Worm (Caenorhabditis elegans) whole organism, L2 larva: Measurements from ENCODE around the gene kin-18.

ENCODE experiments used
- R02D3.7 ChIP-seq: fragments of 150-350 bp; optimal IDR thresholded peaks from 2 replicates; lab custom pipeline; 2014; ENCODE audit warnings: missing biosample characterization, missing genetic modification characterization
- alr-1 ChIP-seq: fragments of 150-350 bp; optimal IDR thresholded peaks from 2 replicates; lab custom pipeline; 2014; ENCODE audit warnings: missing biosample characterization, missing genetic modification characterization
- ceh-82 ChIP-seq: fragments of 150-350 bp; optimal IDR thresholded peaks from 2 replicates; lab custom pipeline; 2014; ENCODE audit warnings: missing biosample characterization, missing genetic modification characterization
- egl-27 ChIP-seq: sonication (generic microtip); optimal IDR thresholded peaks from 3 replicates; lab custom pipeline; 2017; ENCODE audit warnings: missing biosample characterization, missing genetic modification reagents, missing genetic modification characterization
- elt-1 ChIP-seq: fragments of 150-350 bp; optimal IDR thresholded peaks from 2 replicates; lab custom pipeline; 2014; ENCODE audit warnings: missing biosample characterization, missing genetic modification characterization
- lin-11 ChIP-seq: fragments of 150-350 bp; sonication (generic microtip); optimal IDR thresholded peaks from 2 replicates; lab custom pipeline; 2014; ENCODE audit warnings: missing biosample characterization, missing genetic modification characterization, inconsistent platforms, mixed read lengths
- nhr-11 ChIP-seq: fragments of 150-350 bp; optimal IDR thresholded peaks from 2 replicates; lab custom pipeline; 2014; ENCODE audit warnings: missing biosample characterization, missing genetic modification characterization
- nhr-237 ChIP-seq: fragments of 150-350 bp; optimal IDR thresholded peaks from 2 replicates; lab custom pipeline; 2014; ENCODE audit warnings: missing biosample characterization, missing genetic modification characterization
- nhr-77 ChIP-seq: fragments of 150-350 bp; optimal IDR thresholded peaks from 2 replicates; lab custom pipeline; 2014; ENCODE audit warnings: missing biosample characterization, missing genetic modification characterization
- ztf-11 ChIP-seq: sonication (generic microtip); optimal IDR thresholded peaks from 2 replicates; lab custom pipeline; 2017; ENCODE audit warnings: missing biosample characterization, missing genetic modification characterization

ce11 chrIII:6134111-6134510, 15.7 kb downstream of the kin-18 start:
- TF ChIP-seq ceh-82 = no peak
- no peak for TF ChIP-seq alr-1 (tag; lab: Kevin White, UChicago)
- TF ChIP-seq lin-11 (tag; lab: Kevin White, UChicago) = no peak
- TF ChIP-seq nhr-77 = no peak
- no peak for TF ChIP-seq elt-1 (tag; lab: Kevin White, UChicago)
- no peak for TF ChIP-seq R02D3.7 (tag; lab: Kevin White, UChicago)
- TF ChIP-seq nhr-237 = no peak
- no peak for TF ChIP-seq nhr-11 (tag; lab: Kevin White, UChicago)
- TF ChIP-seq egl-27 (tag; lab: Kevin White, UChicago) = no peak
- TF ChIP-seq ztf-11 (tag; lab: Kevin White, UChicago) = no peak
